Worm (Caenorhabditis elegans): ENCODE data around the gene pcf-11.

Gene pcf-11

ce11 chrIII:5021689-5022088 lies 3.0 kb upstream of the pcf-11 start, which contains the start of gene R144.3:
R144.3 (plus strand) TSS chrIII:5021989.
- TF ChIP-seq ceh-62 (tag; optimal IDR thresholded peaks at IDR 0.05) = no peak
- no peak for TF ChIP-seq lin-1 (GFP tag; IDR thresholded peaks at IDR 0.05)
- TF ChIP-seq cey-2 (tag; optimal IDR thresholded peaks at IDR 0.05; ENCODE audit: borderline replicate concordance, insufficient read depth) = no peak
- TF ChIP-seq tag-97 (GFP tag; IDR thresholded peaks at IDR 0.05) = no peak
- no peak for TF ChIP-seq zfp-2 (tag; optimal IDR thresholded peaks at IDR 0.05)

DNA sequence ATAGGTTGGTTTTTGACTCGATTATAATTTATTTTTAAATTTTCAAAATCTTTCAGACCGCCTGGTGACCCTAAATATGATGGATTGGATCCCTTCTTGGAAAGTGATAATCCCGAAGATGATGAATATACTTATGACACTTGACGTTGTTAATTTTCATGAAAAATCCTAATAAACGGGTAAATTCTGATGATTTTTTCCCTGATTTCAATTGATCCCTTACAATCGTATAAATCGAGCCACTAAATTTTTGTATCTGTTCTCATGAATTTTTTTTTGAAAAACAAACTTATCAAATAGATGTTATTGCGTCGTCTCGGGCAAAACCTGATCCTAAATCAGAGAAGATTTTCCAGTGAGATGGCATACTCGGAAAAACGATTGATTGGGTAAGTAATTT lies 1.8 kb upstream of the pcf-11 start, which contains the start of gene R144.13:
Gene R144.13 (plus strand): TSS at position 301 of the 400 bp plus-strand sequence.
- peak; percentile 19 for TF ChIP-seq aha-1 (tag)
- no peak for TF ChIP-seq dmd-6 (GFP tag; IDR thresholded peaks at IDR 0.05)
- no peak for TF ChIP-seq nhr-10 (tag; optimal IDR thresholded peaks at IDR 0.05)

DNA sequence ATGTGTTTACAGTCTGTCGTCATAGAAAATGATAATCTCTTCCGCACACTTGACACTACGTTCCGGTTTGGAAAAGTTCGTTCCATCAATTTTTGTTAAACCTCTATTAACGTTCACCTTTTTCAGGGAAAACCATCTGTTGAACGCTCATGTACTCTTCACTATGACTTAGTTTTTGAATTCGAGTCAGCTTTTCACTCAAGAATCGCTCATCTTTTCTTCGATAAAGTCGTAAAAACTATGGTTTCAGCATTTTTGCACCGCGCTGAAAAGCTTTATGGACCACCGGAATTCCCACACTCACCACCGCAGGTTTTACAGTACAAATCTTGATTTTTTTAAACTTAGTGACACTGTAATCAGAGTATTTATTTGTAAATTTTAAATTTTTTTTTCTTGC lies 1.1 kb upstream of the pcf-11 start:
- TF ChIP-seq aha-1 (tag) (peak; percentile 92), madf-5 (GFP tag; IDR thresholded peaks at IDR 0.05) (no peak)

DNA sequence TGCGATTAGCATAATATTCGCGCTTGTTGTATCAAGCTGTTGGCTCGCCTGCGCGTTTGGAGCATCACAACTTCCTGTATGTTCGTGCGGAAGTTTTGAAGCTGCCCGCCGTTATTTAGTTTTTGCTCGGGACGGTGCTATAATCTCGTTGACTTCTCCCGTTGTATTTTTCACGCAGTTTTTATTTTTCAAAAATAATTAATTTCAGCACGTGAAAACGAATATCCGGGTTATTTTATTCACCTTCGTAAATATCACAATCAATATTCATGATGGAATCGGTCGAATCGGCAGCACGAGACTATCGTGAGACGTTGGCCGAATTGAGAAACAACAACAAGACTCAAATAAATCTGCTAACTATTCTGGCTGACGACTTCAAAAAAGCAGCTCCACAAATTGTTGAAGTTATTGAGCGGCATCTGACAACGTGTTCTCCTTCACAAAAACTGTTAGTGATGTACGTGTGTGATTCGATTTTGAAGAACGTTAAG lies 469 bp downstream of the pcf-11 start:
- TF ChIP-seq Y48G9A.11 (GFP tag; IDR thresholded peaks at IDR 0.05) = peak; percentile 17; the same call in 1 of the 2 replicates
- TF ChIP-seq lim-7 (GFP tag; IDR thresholded peaks at IDR 0.05) = no peak
- TF ChIP-seq cey-2 (tag; optimal IDR thresholded peaks at IDR 0.05; ENCODE audit: borderline replicate concordance, insufficient read depth) = no peak
- peak; percentile 53 for TF ChIP-seq mep-1 (tag; optimal IDR thresholded peaks at IDR 0.05)
- TF ChIP-seq tag-97 (GFP tag; IDR thresholded peaks at IDR 0.05) = no peak
- no peak for TF ChIP-seq aly-2 (tag; optimal IDR thresholded peaks at IDR 0.05)
- no peak for TF ChIP-seq mes-2 (tag; optimal IDR thresholded peaks at IDR 0.05; ENCODE audit: poor library complexity, severe bottlenecking)
- TF ChIP-seq zag-1 (tag; optimal IDR thresholded peaks at IDR 0.05) = no peak
- no peak for TF ChIP-seq nhr-41 (GFP tag; IDR thresholded peaks at IDR 0.05)
- no peak for TF ChIP-seq nhr-77 (tag; optimal IDR thresholded peaks at IDR 0.05)
- TF ChIP-seq snpc-4 (tag; optimal IDR thresholded peaks at IDR 0.05) = no peak
- TF ChIP-seq nhr-42 (GFP tag; IDR thresholded peaks at IDR 0.05) = no peak
- TF ChIP-seq lsy-2 (tag; optimal IDR thresholded peaks at IDR 0.05) = peak in 1 of 2 experiments; percentile 55
- TF ChIP-seq lir-3 (tag; optimal IDR thresholded peaks at IDR 0.05) = no peak
- 0 out of 2 replicates have a peak, but pooled peaks have one; percentile 30 for TF ChIP-seq hmg-1.1 (GFP tag; IDR thresholded peaks at IDR 0.05)
- TF ChIP-seq tra-1 (GFP tag; IDR thresholded peaks at IDR 0.05) = 0 out of 2 replicates have a peak, but pooled peaks have one; percentile 13
- TF ChIP-seq daf-19 (GFP tag; conservative IDR thresholded peaks at IDR 0.05) = no peak
- TF ChIP-seq Y75B8A.6 (GFP tag; IDR thresholded peaks at IDR 0.05) = peak; percentile 79; the same call in 1 of the 2 replicates
- 0 out of 2 replicates have a peak, but pooled peaks have one; percentile 26 for TF ChIP-seq ZK337.2 (GFP tag; IDR thresholded peaks at IDR 0.05)
- TF ChIP-seq zfp-3 (GFP tag; conservative IDR thresholded peaks at IDR 0.05) = peak; percentile 82
- TF ChIP-seq F44E2.7 (GFP tag; IDR thresholded peaks at IDR 0.05) = no peak
- no peak for TF ChIP-seq nhr-76 (tag; optimal IDR thresholded peaks at IDR 0.05)
- peak; percentile 53 for TF ChIP-seq nhr-102 (tag; optimal IDR thresholded peaks at IDR 0.05)
- peak; percentile 8 for TF ChIP-seq jun-1 (tag; optimal IDR thresholded peaks at IDR 0.05)
- TF ChIP-seq unc-62 (GFP tag; optimal IDR thresholded peaks at IDR 0.05 in 1 of 2) = no peak
- no peak for TF ChIP-seq unc-62 (tag; optimal IDR thresholded peaks at IDR 0.05)
- TF ChIP-seq mdl-1 (tag; optimal IDR thresholded peaks at IDR 0.05) = no peak
- TF ChIP-seq hlh-30 (tag; optimal IDR thresholded peaks at IDR 0.05; ENCODE audit: insufficient read depth) = no peak
- TF ChIP-seq fkh-10 (GFP tag; optimal IDR thresholded peaks at IDR 0.05) = no peak
- TF ChIP-seq mxl-3 (GFP tag; optimal IDR thresholded peaks at IDR 0.05) = no peak
- TF ChIP-seq nhr-10 (tag; optimal IDR thresholded peaks at IDR 0.05) = no peak
- TF ChIP-seq F37D6.2 (tag; optimal IDR thresholded peaks at IDR 0.05) = no peak
- no peak for TF ChIP-seq ceh-44 (GFP tag; IDR thresholded peaks at IDR 0.05)
- TF ChIP-seq ztf-7 (tag; optimal IDR thresholded peaks at IDR 0.05) = no peak
- no peak for TF ChIP-seq nhr-6 (tag; optimal IDR thresholded peaks at IDR 0.05)
- no peak for TF ChIP-seq zfp-2 (tag; optimal IDR thresholded peaks at IDR 0.05)
- TF ChIP-seq Y5F2A.4 (GFP tag; optimal IDR thresholded peaks at IDR 0.05) = no peak
- TF ChIP-seq dmd-8 (GFP tag; IDR thresholded peaks at IDR 0.05) = no peak
- no peak for TF ChIP-seq arid-1 (GFP tag; conservative IDR thresholded peaks at IDR 0.05)
- no peak for TF ChIP-seq daf-12 (tag; optimal IDR thresholded peaks at IDR 0.05)

All from whole organism, L4 larva.